Worm (Caenorhabditis elegans) whole organism, young adult: ENCODE measurements around the gene txt-17.

ENCODE experiments used
- lin-35 ChIP-seq, 3 experiments: fragments of 150-350 bp in 2 of 3; sonication (generic microtip) in 1 of 3; optimal IDR thresholded peaks; 2 replicates each; lab custom pipeline; 2014 to 2018; ENCODE audit warnings: missing biosample characterization in 3 of 3, missing genetic modification characterization in 3 of 3, missing genetic modification reagents in 3 of 3
- zfh-2 ChIP-seq: fragments of 200-800 bp; sonication (Bioruptor generic); conservative IDR thresholded peaks from 2 replicates; pipeline ENCODE4 v1.3.6; 2022; ENCODE audit warnings: missing genetic modification reagents, missing genetic modification characterization, missing compliant biosample characterization

- TF ChIP-seq lin-35 (GFP tag; optimal IDR thresholded peaks at IDR 0.05; lab: Kevin White, UChicago) (no peak), zfh-2 (no peak)
Observed at ce11 chrV:7051133-7051765, 1.8 kb downstream of the txt-17 start, which contains the start of the genes tofu-2 and spig-1.
